Fruit fly (Drosophila melanogaster): ENCODE data around the gene CG15475.

- no peak for TF ChIP-seq dac (GFP tag; optimal IDR thresholded peaks at IDR 0.05)
- no peak for TF ChIP-seq CG3032 (tag; optimal IDR thresholded peaks at IDR 0.05)
- no peak for TF ChIP-seq Met (GFP tag; optimal IDR thresholded peaks at IDR 0.05)
Measured at dm6 chr2L:20634215-20634614, 19.9 kb downstream of the CG15475 start, which contains the start of gene CG17472.

All from whole organism, prepupa.